Worm (Caenorhabditis elegans) whole organism, late embryonic: ENCODE data around the gene npr-25.

Experiments
- C38D4.7 ChIP-seq: fragments of 200-800 bp; sonication (Bioruptor generic); optimal IDR thresholded peaks from 2 replicates; lab custom pipeline; 2018; ENCODE audit warnings: mild to moderate bottlenecking, missing genetic modification characterization, moderate library complexity, missing compliant biosample characterization
- fkh-10 ChIP-seq: fragments of 150-350 bp; optimal IDR thresholded peaks from 2 replicates; lab custom pipeline; 2014; ENCODE audit warnings: missing biosample characterization, missing genetic modification reagents, missing genetic modification characterization
- hlh-13 ChIP-seq: fragments of 200-800 bp; sonication (Bioruptor generic); optimal IDR thresholded peaks from 2 replicates; lab custom pipeline; 2018; ENCODE audit warnings: mild to moderate bottlenecking, missing genetic modification characterization, missing compliant biosample characterization
- tbx-2 ChIP-seq: sonication (generic microtip); optimal IDR thresholded peaks from 2 replicates; lab custom pipeline; 2016; ENCODE audit warnings: missing genetic modification characterization, missing compliant biosample characterization
- tbx-7 ChIP-seq: sonication (generic microtip); optimal IDR thresholded peaks from 2 replicates; lab custom pipeline; 2016; ENCODE audit warnings: missing genotype, missing genetic modification characterization, missing compliant biosample characterization
- unc-55 ChIP-seq: sonication (generic microtip); optimal IDR thresholded peaks from 2 replicates; lab custom pipeline; 2017; ENCODE audit warnings: missing biosample characterization, missing genetic modification reagents, missing genetic modification characterization

DNA sequence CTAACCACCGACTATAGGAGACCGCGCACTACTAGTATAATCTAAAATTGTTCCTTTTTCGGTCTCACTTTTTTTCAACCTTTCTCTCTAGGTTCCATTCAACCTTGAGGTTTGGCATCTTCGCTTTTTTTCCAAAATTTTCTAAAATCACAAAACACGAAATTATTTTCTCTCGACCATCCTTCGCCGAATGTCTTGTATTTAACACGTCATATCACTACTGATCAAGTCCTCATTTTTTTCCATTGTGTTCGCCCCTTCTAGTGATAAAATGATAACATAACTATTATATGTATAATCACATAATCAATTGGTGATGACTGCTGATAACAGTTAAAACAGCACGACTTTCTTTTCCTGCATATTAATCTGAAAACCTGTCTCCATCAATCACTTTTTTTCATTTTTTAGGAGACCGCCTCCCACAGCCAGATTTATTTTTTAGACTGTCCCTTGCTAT, 41.8 kb downstream of the npr-25 start, which contains the start of gene T03F7.7:
- TF ChIP-seq tbx-2 (tag; lab: Kevin White, UChicago) (no peak), unc-55 (GFP tag; lab: Kevin White, UChicago) (no peak), hlh-13 (no peak), tbx-7 (no peak), C38D4.7 (GFP tag; lab: Kevin White, UChicago) (no peak), fkh-10 (GFP tag; lab: Kevin White, UChicago) (no peak)
